Fruit fly (Drosophila melanogaster): Measurements from ENCODE around the gene CG8578.

Gene CG8578

DNA sequence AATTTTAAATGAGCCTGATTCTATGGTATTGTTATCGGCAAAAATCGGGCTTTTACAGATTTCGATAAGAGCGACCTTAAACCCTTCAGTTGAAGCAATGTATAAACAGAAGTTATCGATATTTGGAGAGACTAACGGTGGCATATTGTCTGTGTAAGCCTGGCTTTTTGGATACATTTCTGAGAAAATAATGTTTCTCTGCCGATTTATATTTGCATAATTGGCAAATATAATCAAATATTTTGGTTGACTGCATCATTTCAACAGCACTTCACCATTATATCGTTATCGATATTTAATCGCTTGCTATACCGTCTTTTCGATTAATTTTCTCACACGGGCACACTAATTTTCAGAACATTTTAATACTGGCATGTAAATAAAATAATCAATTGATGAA lies 25.6 kb downstream of the CG8578 start, which contains the start of gene CG16952 (continued):
- TF ChIP-seq CG13775 (GFP tag; optimal IDR thresholded peaks at IDR 0.05): peak; percentile 11
- no peak for TF ChIP-seq chif (GFP tag; optimal IDR thresholded peaks at IDR 0.05)
- TF ChIP-seq Bteb2 (GFP tag; optimal IDR thresholded peaks at IDR 0.05): no peak
- no peak for TF ChIP-seq CG17328 (GFP tag; IDR thresholded peaks at IDR 0.05)
- no peak for TF ChIP-seq CG3995 (GFP tag; optimal IDR thresholded peaks at IDR 0.05)
- no peak for TF ChIP-seq B-H2 (GFP tag; optimal IDR thresholded peaks at IDR 0.05)
- no peak for TF ChIP-seq pb (GFP tag; optimal IDR thresholded peaks at IDR 0.05)
- no peak for TF ChIP-seq CG6765 (GFP tag; optimal IDR thresholded peaks at IDR 0.05)
- no peak for TF ChIP-seq seq (GFP tag; IDR thresholded peaks at IDR 0.05)
- TF ChIP-seq lilli (GFP tag; optimal IDR thresholded peaks at IDR 0.05): no peak
- TF ChIP-seq HLH3B (GFP tag; IDR thresholded peaks at IDR 0.05): no peak
- TF ChIP-seq vfl (GFP tag; optimal IDR thresholded peaks at IDR 0.05): no peak
- TF ChIP-seq sens-2 (GFP tag; IDR thresholded peaks at IDR 0.05): no peak
- no peak for TF ChIP-seq PHDP (tag; optimal IDR thresholded peaks at IDR 0.05)
- no peak for TF ChIP-seq unpg (GFP tag; optimal IDR thresholded peaks at IDR 0.05)
- TF ChIP-seq vvl (GFP tag; IDR thresholded peaks at IDR 0.05): no peak
- TF ChIP-seq amos (GFP tag; IDR thresholded peaks at IDR 0.05; ENCODE audit: partially characterized antibody): peak; percentile 84; the same call in 1 of the 2 replicates
- no peak for TF ChIP-seq kah (GFP tag; optimal IDR thresholded peaks at IDR 0.05)
- no peak for TF ChIP-seq CG14050 (GFP tag; IDR thresholded peaks at IDR 0.05)
- no peak for TF ChIP-seq CG18764 (GFP tag; optimal IDR thresholded peaks at IDR 0.05)
- peak; percentile 56 for TF ChIP-seq Dp (GFP tag; optimal IDR thresholded peaks at IDR 0.05)
- TF ChIP-seq CG7963 (GFP tag; IDR thresholded peaks at IDR 0.05; ENCODE audit: partially characterized antibody): peak; percentile 88
- TF ChIP-seq Drgx (GFP tag; IDR thresholded peaks at IDR 0.05): no peak
- peak; percentile 64 for TF ChIP-seq CG7357 (GFP tag; IDR thresholded peaks at IDR 0.05)
- no peak for TF ChIP-seq CG11504 (tag; optimal IDR thresholded peaks at IDR 0.05)
- TF ChIP-seq Doc3 (GFP tag; IDR thresholded peaks at IDR 0.05; ENCODE audit: partially characterized antibody): peak; percentile 88
- no peak for TF ChIP-seq cato (GFP tag; optimal IDR thresholded peaks at IDR 0.05; ENCODE audit: borderline replicate concordance)
- TF ChIP-seq B-H1 (GFP tag; IDR thresholded peaks at IDR 0.05): no peak
- no peak for TF ChIP-seq sr (GFP tag; IDR thresholded peaks at IDR 0.05)
- TF ChIP-seq Opbp (GFP tag; IDR thresholded peaks at IDR 0.05; ENCODE audit: partially characterized antibody): peak; percentile 79
- no peak for TF ChIP-seq CG1792 (GFP tag; optimal IDR thresholded peaks at IDR 0.05)
- TF ChIP-seq CG18262 (tag; optimal IDR thresholded peaks at IDR 0.05): no peak
- no peak for TF ChIP-seq CG8944 (GFP tag; optimal IDR thresholded peaks at IDR 0.05)
- no peak for TF ChIP-seq hth (optimal IDR thresholded peaks at IDR 0.05)
- no peak for TF ChIP-seq tup (GFP tag; optimal IDR thresholded peaks at IDR 0.05)
- no peak for TF ChIP-seq Atf3 (GFP tag; optimal IDR thresholded peaks at IDR 0.05)
- TF ChIP-seq CG14014 (GFP tag; IDR thresholded peaks at IDR 0.05): no peak
- no peak for TF ChIP-seq fu2 (GFP tag; optimal IDR thresholded peaks at IDR 0.05)
- no peak for TF ChIP-seq Mrtf (GFP tag; IDR thresholded peaks at IDR 0.05)
- peak; percentile 64 for TF ChIP-seq sens (GFP tag)
- TF ChIP-seq toy (GFP tag; IDR thresholded peaks at IDR 0.05): no peak
- no peak for TF ChIP-seq lov (optimal IDR thresholded peaks at IDR 0.05)
- TF ChIP-seq lov (GFP tag; IDR thresholded peaks at IDR 0.05): no peak
- TF ChIP-seq CG13624 (GFP tag; optimal IDR thresholded peaks at IDR 0.05): peak; percentile 18
- no peak for TF ChIP-seq Eip74EF (GFP tag; optimal IDR thresholded peaks at IDR 0.05)
- TF ChIP-seq Elba2 (GFP tag; optimal IDR thresholded peaks at IDR 0.05): no peak
- TF ChIP-seq CG11085 (GFP tag; IDR thresholded peaks at IDR 0.05): no peak
- TF ChIP-seq Mad (GFP tag; optimal IDR thresholded peaks at IDR 0.05): no peak
- TF ChIP-seq grn (GFP tag; optimal IDR thresholded peaks at IDR 0.05): no peak
- peak; percentile 51 for TF ChIP-seq Myb (GFP tag; optimal IDR thresholded peaks at IDR 0.05)
- no peak for TF ChIP-seq gsb (GFP tag; IDR thresholded peaks at IDR 0.05)
- peak; percentile 6 for TF ChIP-seq CG12391 (tag; optimal IDR thresholded peaks at IDR 0.05)
- TF ChIP-seq usp (GFP tag; optimal IDR thresholded peaks at IDR 0.05): no peak

All from whole organism, embryonic.